Worm (Caenorhabditis elegans) whole organism, L1 larva: ENCODE measurements around the gene C16A3.5.

Experiments
- hlh-17 ChIP-seq: fragments of 200-800 bp; sonication (Bioruptor generic); optimal IDR thresholded peaks from 2 replicates; lab custom pipeline; 2018; ENCODE audit warnings: missing genetic modification characterization, mild to moderate bottlenecking, missing compliant biosample characterization, moderate library complexity, borderline replicate concordance
- rnt-1 ChIP-seq: sonication (generic microtip); optimal IDR thresholded peaks from 2 replicates; lab custom pipeline; 2016; ENCODE audit warnings: mild to moderate bottlenecking, missing genetic modification characterization, moderate library complexity, missing compliant biosample characterization
- swsn-7 ChIP-seq: sonication (generic microtip); optimal IDR thresholded peaks from 2 replicates; lab custom pipeline; 2016; ENCODE audit warnings: missing genetic modification characterization, missing compliant biosample characterization

Gene C16A3.5

ce11 chrIII:6430834-6431233, 50.3 kb downstream of the C16A3.5 start, which contains the start of gene popl-1:
TSS of gene popl-1 (minus strand) at chrIII:6430934.
- TF ChIP-seq hlh-17 (no peak), rnt-1 (tag; lab: Kevin White, UChicago) (no peak), swsn-7 (tag; lab: Kevin White, UChicago) (no peak)
